Worm (Caenorhabditis elegans) whole organism, young adult: ENCODE data around the gene wdr-37.

Source experiments
- attf-3 ChIP-seq: fragments of 200-800 bp; sonication (Bioruptor generic); conservative IDR thresholded peaks from 2 replicates; pipeline ENCODE4 v1.3.6; 2022; ENCODE audit warnings: missing genetic modification reagents, missing genetic modification characterization, missing compliant biosample characterization
- nfya-2 ChIP-seq: fragments of 200-800 bp; sonication (Bioruptor generic); IDR thresholded peaks from 2 replicates; pipeline ENCODE4 v1.3.6; 2022; ENCODE audit warnings: missing genetic modification reagents, missing genetic modification characterization, missing compliant biosample characterization
- nhr-27 ChIP-seq: fragments of 200-800 bp; sonication (Bioruptor generic); optimal IDR thresholded peaks from 2 replicates; lab custom pipeline; 2018; ENCODE audit warnings: mild to moderate bottlenecking, missing genetic modification characterization, moderate library complexity, missing compliant biosample characterization
- tbx-9 ChIP-seq: sonication (generic microtip); optimal IDR thresholded peaks from 2 replicates; lab custom pipeline; 2016; ENCODE audit warnings: borderline replicate concordance, missing genetic modification characterization, inconsistent platforms, missing compliant biosample characterization

DNA sequence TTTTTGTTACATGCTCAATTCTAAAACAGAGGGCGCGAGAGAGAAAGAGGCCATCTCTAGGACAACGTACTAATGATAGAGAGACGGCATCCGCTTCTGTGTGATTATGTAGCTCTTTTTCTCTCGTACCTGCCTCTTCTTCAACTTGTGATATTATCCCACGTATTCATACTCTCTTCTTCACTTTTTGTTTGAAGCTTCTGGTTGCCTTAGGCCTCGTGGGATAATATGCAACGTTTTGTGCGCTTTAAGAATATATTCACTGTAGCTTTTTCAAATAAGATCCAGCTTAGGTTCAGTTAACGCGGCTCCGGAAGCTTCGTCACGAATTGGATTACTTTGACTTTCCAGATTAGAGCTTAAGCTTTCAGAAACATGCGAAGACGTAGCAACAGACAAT is 17.1 kb downstream of the wdr-37 start, which contains the start of the genes F56D2.8 and uev-2:
- TF ChIP-seq tbx-9 (tag; lab: Kevin White, UChicago) (no peak), nhr-27 (tag; lab: Kevin White, UChicago) (no peak), attf-3 (GFP tag; lab: Robert Waterston, UW) (no peak), nfya-2 (GFP tag; lab: Robert Waterston, UW) (no peak)
